Worm (Caenorhabditis elegans) whole organism, L1 larva: Measurements from ENCODE around the gene ceh-10.

Experiments
- C04F5.9 ChIP-seq: sonication (generic microtip); optimal IDR thresholded peaks from 2 replicates; lab custom pipeline; 2016; ENCODE audit warnings: missing genetic modification characterization, missing compliant biosample characterization
- C16A3.4 ChIP-seq: fragments of 150-350 bp; optimal IDR thresholded peaks from 2 replicates; lab custom pipeline; 2014; ENCODE audit warnings: missing biosample characterization, missing genetic modification characterization
- C34B4.2 ChIP-seq: sonication (generic microtip); optimal IDR thresholded peaks from 2 replicates; lab custom pipeline; 2017; ENCODE audit warnings: mild to moderate bottlenecking, missing genetic modification characterization, missing compliant biosample characterization
- F16B12.6 ChIP-seq: fragments of 150-350 bp; optimal IDR thresholded peaks from 2 replicates; lab custom pipeline; 2014; ENCODE audit warnings: missing biosample characterization, missing genetic modification characterization
- aha-1 ChIP-seq: fragments of 150-350 bp; optimal IDR thresholded peaks from 2 replicates; lab custom pipeline; 2014; ENCODE audit warnings: missing biosample characterization, missing genetic modification characterization
- aly-2 ChIP-seq: fragments of 150-350 bp; optimal IDR thresholded peaks from 2 replicates; lab custom pipeline; 2014; ENCODE audit warnings: missing biosample characterization, missing genetic modification characterization
- ceh-63 ChIP-seq: fragments of 200-800 bp; sonication (Bioruptor generic); optimal IDR thresholded peaks from 2 replicates; lab custom pipeline; 2018; ENCODE audit warnings: mild to moderate bottlenecking, missing genetic modification characterization, missing compliant biosample characterization
- ceh-8 ChIP-seq: fragments of 200-800 bp; sonication (Bioruptor generic); optimal IDR thresholded peaks from 2 replicates; lab custom pipeline; 2018; ENCODE audit warnings: mild to moderate bottlenecking, missing genetic modification characterization, moderate library complexity, missing compliant biosample characterization
- ceh-90 ChIP-seq: sonication (generic microtip); optimal IDR thresholded peaks from 2 replicates; lab custom pipeline; 2016; ENCODE audit warnings: missing genetic modification characterization, missing compliant biosample characterization
- ces-1 ChIP-seq: fragments of 150-350 bp; optimal IDR thresholded peaks from 2 replicates; lab custom pipeline; 2014; ENCODE audit warnings: missing biosample characterization, missing genetic modification reagents, missing genetic modification characterization
- dpl-1 ChIP-seq, 3 experiments: fragments of 150-350 bp in 2 of 3; sonication (generic microtip) in 1 of 3; optimal IDR thresholded peaks; 2 replicates each; lab custom pipeline; 2014 to 2017; ENCODE audit warnings: missing biosample characterization in 3 of 3, missing genetic modification characterization in 3 of 3, missing genetic modification reagents in 3 of 3
- dsc-1 ChIP-seq: sonication (generic microtip); optimal IDR thresholded peaks from 2 replicates; lab custom pipeline; 2016; ENCODE audit warnings: mild to moderate bottlenecking, missing genetic modification characterization, missing compliant biosample characterization
- efl-1 ChIP-seq, 4 experiments: fragments of 150-350 bp; optimal IDR thresholded peaks in 3 of 4; peaks in 1 of 4; 1 replicate in 1 of 4; 2 replicates in 3 of 4; lab custom pipeline; 2014; ENCODE audit warnings: missing biosample characterization in 2 of 4, missing genetic modification characterization in 2 of 4, missing genetic modification reagents in 2 of 4
- efl-3 ChIP-seq: fragments of 200-800 bp; sonication (Bioruptor generic); optimal IDR thresholded peaks from 2 replicates; lab custom pipeline; 2018; ENCODE audit warnings: mild to moderate bottlenecking, missing genetic modification characterization, missing compliant biosample characterization
- fkh-8 ChIP-seq: sonication (generic microtip); optimal IDR thresholded peaks from 2 replicates; lab custom pipeline; 2016; ENCODE audit warnings: mild to moderate bottlenecking, missing genetic modification characterization, missing compliant biosample characterization
- fos-1 ChIP-seq: fragments of 150-350 bp; optimal IDR thresholded peaks from 2 replicates; lab custom pipeline; 2014; ENCODE audit warnings: missing biosample characterization, missing genetic modification characterization
- hlh-17 ChIP-seq: fragments of 200-800 bp; sonication (Bioruptor generic); optimal IDR thresholded peaks from 2 replicates; lab custom pipeline; 2018; ENCODE audit warnings: missing genetic modification characterization, mild to moderate bottlenecking, missing compliant biosample characterization, moderate library complexity, borderline replicate concordance
- hpl-2 ChIP-seq: fragments of 150-350 bp; optimal IDR thresholded peaks from 2 replicates; lab custom pipeline; 2014; ENCODE audit warnings: missing biosample characterization, missing genetic modification reagents, missing genetic modification characterization
- irx-1 ChIP-seq: sonication (generic microtip); optimal IDR thresholded peaks from 2 replicates; lab custom pipeline; 2016; ENCODE audit warnings: missing genetic modification characterization, missing compliant biosample characterization
- jun-1 ChIP-seq: fragments of 150-350 bp; optimal IDR thresholded peaks from 2 replicates; lab custom pipeline; 2014; ENCODE audit warnings: missing biosample characterization, missing genetic modification reagents, missing genetic modification characterization
- lin-13 ChIP-seq: fragments of 150-350 bp; optimal IDR thresholded peaks from 2 replicates; lab custom pipeline; 2014; ENCODE audit warnings: missing biosample characterization, missing genetic modification reagents, missing genetic modification characterization
- lin-14 ChIP-seq: fragments of 200-800 bp; sonication (Bioruptor generic); optimal IDR thresholded peaks from 2 replicates; lab custom pipeline; 2018; ENCODE audit warnings: mild to moderate bottlenecking, missing genetic modification characterization, moderate library complexity, missing compliant biosample characterization
- lin-15B ChIP-seq: fragments of 150-350 bp; sonication (generic microtip); optimal IDR thresholded peaks from 3 replicates; lab custom pipeline; 2014; ENCODE audit warnings: missing biosample characterization, missing genetic modification characterization
- lin-35 ChIP-seq, 2 experiments: fragments of 150-350 bp; optimal IDR thresholded peaks; 2 replicates each; lab custom pipeline; 2014; ENCODE audit warnings: missing biosample characterization in 2 of 2, missing genetic modification characterization in 2 of 2, missing genetic modification reagents in 2 of 2
- lsy-2 ChIP-seq, 2 experiments: fragments of 150-350 bp; optimal IDR thresholded peaks; 2 replicates each; lab custom pipeline; 2014; ENCODE audit warnings: missing biosample characterization in 2 of 2, missing genetic modification characterization in 2 of 2
- mep-1 ChIP-seq: fragments of 150-350 bp; optimal IDR thresholded peaks from 2 replicates; lab custom pipeline; 2014; ENCODE audit warnings: missing biosample characterization, missing genetic modification characterization
- nhr-28 ChIP-seq: fragments of 150-350 bp; optimal IDR thresholded peaks from 2 replicates; lab custom pipeline; 2014; ENCODE audit warnings: missing biosample characterization, missing genetic modification characterization
- nhr-47 ChIP-seq: sonication (generic microtip); optimal IDR thresholded peaks from 2 replicates; lab custom pipeline; 2016; ENCODE audit warnings: mild to moderate bottlenecking, missing genetic modification characterization, moderate library complexity, missing compliant biosample characterization
- nhr-71 ChIP-seq: sonication (generic microtip); optimal IDR thresholded peaks from 2 replicates; lab custom pipeline; 2016; ENCODE audit warnings: mild to moderate bottlenecking, missing genetic modification characterization, moderate library complexity, missing compliant biosample characterization
- nhr-90 ChIP-seq: sonication (generic microtip); optimal IDR thresholded peaks from 2 replicates; lab custom pipeline; 2016; ENCODE audit warnings: mild to moderate bottlenecking, missing genetic modification characterization, missing compliant biosample characterization; ENCODE audit not compliant: poor library complexity
- pax-3 ChIP-seq: fragments of 200-800 bp; sonication (Bioruptor generic); optimal IDR thresholded peaks from 2 replicates; lab custom pipeline; 2018; ENCODE audit warnings: mild to moderate bottlenecking, missing genetic modification characterization, moderate library complexity, missing compliant biosample characterization
- rnt-1 ChIP-seq: sonication (generic microtip); optimal IDR thresholded peaks from 2 replicates; lab custom pipeline; 2016; ENCODE audit warnings: mild to moderate bottlenecking, missing genetic modification characterization, moderate library complexity, missing compliant biosample characterization
- snpc-4 ChIP-seq: fragments of 150-350 bp; optimal IDR thresholded peaks from 2 replicates; lab custom pipeline; 2014; ENCODE audit warnings: missing biosample characterization, missing genetic modification characterization
- swsn-7 ChIP-seq: sonication (generic microtip); optimal IDR thresholded peaks from 2 replicates; lab custom pipeline; 2016; ENCODE audit warnings: missing genetic modification characterization, missing compliant biosample characterization
- tbx-2 ChIP-seq: sonication (generic microtip); optimal IDR thresholded peaks from 2 replicates; lab custom pipeline; 2016; ENCODE audit warnings: missing genetic modification characterization, missing compliant biosample characterization
- ztf-4 ChIP-seq: fragments of 150-350 bp; optimal IDR thresholded peaks from 2 replicates; lab custom pipeline; 2014; ENCODE audit warnings: missing biosample characterization, missing genetic modification characterization

Gene ceh-10

DNA sequence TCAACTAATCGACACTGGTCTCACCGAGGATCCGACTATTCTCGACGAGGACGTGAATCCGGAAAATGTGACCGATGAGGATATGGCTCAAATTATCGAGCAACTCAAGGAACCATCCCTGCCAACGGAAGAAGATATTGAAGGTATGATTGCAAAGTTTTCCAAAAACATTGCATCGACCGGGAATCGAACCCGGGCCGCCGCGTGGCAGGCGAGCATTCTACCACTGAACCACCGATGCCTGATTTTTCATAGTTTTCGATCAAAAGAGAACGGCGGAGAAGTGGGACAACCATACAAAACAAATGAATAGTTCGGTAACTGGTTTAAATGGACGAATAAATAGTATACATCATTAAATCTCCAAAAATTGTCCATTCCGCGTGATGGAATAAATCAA lies 37.0 kb upstream of the ceh-10 start (continued):
- no peak for TF ChIP-seq efl-3 (GFP tag; lab: Kevin White, UChicago)

DNA sequence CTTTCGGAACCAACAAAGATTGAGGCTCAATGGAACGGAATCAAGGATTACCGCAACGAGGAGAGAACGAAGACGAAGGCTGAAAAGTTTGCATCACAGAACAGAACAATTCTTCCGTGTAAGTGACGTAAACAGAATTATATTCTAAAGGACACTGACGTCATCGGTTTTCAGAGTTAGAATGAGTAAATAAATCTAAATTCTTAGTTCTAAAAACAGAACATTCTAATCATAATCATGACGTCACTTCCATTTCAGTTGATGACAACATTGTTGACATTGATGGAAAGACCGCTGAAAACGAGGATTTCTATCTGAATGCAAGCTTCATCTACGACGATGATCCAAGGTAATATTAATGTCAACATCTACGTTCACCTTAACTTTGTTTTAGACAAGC lies 34.9 kb upstream of the ceh-10 start:
- TF ChIP-seq hpl-2 (GFP tag; lab: Kevin White, UChicago) (no peak), C34B4.2 (tag; lab: Kevin White, UChicago) (no peak), nhr-28 (tag; lab: Kevin White, UChicago) (no peak), fkh-8 (peak; percentile 75), ztf-4 (tag; lab: Kevin White, UChicago) (peak; percentile 46), C04F5.9 (tag; lab: Kevin White, UChicago) (no peak), ceh-63 (no peak), snpc-4 (tag; lab: Kevin White, UChicago) (no peak), swsn-7 (tag; lab: Kevin White, UChicago) (no peak), aly-2 (tag; lab: Kevin White, UChicago) (no peak), dsc-1 (tag; lab: Kevin White, UChicago) (peak; percentile 43), nhr-47 (tag; lab: Kevin White, UChicago) (peak; percentile 30), nhr-71 (tag; lab: Kevin White, UChicago) (peak; percentile 51), tbx-2 (tag; lab: Kevin White, UChicago) (no peak), F16B12.6 (tag; lab: Kevin White, UChicago) (no peak), lin-14 (GFP tag; lab: Kevin White, UChicago) (peak; percentile 5), lsy-2 (tag; optimal IDR thresholded peaks at IDR 0.05; lab: Kevin White, UChicago) (peak in 1 of 2 experiments; percentile 8), fos-1 (no peak), pax-3 (tag; lab: Kevin White, UChicago) (peak; percentile 28)
- TF ChIP-seq, all 84 proteins: peak for 8

DNA sequence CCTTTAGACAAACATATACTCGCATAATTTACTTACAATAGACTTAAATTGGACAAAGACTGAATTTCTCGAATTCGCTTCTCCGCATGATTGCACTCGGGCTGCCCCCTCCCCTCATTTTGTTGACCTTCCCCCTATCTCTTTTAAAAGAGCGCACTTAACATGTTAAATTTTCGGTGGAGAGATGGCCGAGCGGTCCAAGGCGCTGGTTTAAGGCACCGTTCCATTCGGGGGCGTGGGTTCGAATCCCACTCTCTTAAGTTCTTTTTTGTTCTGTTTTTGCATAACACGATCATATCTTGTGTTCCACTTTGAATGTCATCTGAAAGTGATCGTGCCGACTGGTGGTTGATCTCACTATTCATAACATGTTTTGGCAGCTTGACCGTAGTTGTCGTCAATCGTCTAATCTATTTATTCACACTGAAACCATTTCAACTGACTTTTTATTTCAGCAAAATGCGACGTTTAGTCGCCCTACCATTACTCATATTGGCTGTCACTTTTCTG lies 29.1 kb upstream of the ceh-10 start, which contains the start of gene cutl-23:
Gene cutl-23, plus strand, starts transcription at position 460 of the 510 bp plus-strand sequence.
- TF ChIP-seq rnt-1 (tag; lab: Kevin White, UChicago) (peak; percentile 32), nhr-47 (tag; lab: Kevin White, UChicago) (no peak), lin-13 (GFP tag; lab: Kevin White, UChicago) (no peak), dpl-1 (GFP tag; optimal IDR thresholded peaks at IDR 0.05; lab: Kevin White, UChicago) (peak in 1 of 3 experiments; percentile 32), jun-1 (tag; lab: Kevin White, UChicago) (no peak), nhr-90 (peak; percentile 35), nhr-71 (tag; lab: Kevin White, UChicago) (no peak), swsn-7 (tag; lab: Kevin White, UChicago) (peak; percentile 8), ceh-90 (tag; lab: Kevin White, UChicago) (no peak), efl-1 (optimal IDR thresholded peaks at IDR 0.05; lab: Kevin White, UChicago) (peak in 1 of 2 experiments; percentile 12), efl-1 (GFP tag; optimal IDR thresholded peaks at IDR 0.05 in 1 of 2; lab: Kevin White, UChicago) (peak in 1 of 2 experiments; percentile 94), lin-35 (GFP tag; optimal IDR thresholded peaks at IDR 0.05; lab: Kevin White, UChicago) (peak; percentile 12 to 40)

DNA sequence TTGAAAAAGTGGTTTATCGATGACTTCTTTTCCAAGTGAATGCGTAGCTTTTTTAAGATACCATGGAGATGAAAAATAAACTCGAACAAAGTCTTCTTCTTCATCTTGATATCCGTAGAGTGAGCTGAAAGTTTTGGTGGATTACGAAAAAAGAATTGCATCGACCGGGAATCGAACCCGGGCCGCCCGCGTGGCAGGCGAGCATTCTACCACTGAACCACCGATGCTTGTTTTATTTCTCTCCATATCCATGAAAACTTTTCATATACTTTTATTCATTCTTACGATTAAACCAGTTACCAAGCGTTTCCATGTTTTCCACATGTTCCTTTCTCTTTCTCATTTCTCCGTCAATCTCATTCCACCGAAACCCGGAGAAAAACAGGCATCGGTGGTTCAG lies 16.8 kb upstream of the ceh-10 start:
- TF ChIP-seq irx-1 (tag; lab: Kevin White, UChicago) (no peak), ces-1 (GFP tag; lab: Kevin White, UChicago) (no peak), lin-15B (tag; lab: Kevin White, UChicago) (no peak), ceh-8 (GFP tag; lab: Kevin White, UChicago) (no peak), nhr-28 (tag; lab: Kevin White, UChicago) (no peak), dpl-1 (GFP tag; optimal IDR thresholded peaks at IDR 0.05; lab: Kevin White, UChicago) (no peak), dsc-1 (tag; lab: Kevin White, UChicago) (no peak), aha-1 (tag; lab: Kevin White, UChicago) (no peak), lin-35 (GFP tag; optimal IDR thresholded peaks at IDR 0.05; lab: Kevin White, UChicago) (no peak), snpc-4 (tag; lab: Kevin White, UChicago) (no peak), rnt-1 (tag; lab: Kevin White, UChicago) (no peak), hlh-17 (GFP tag; lab: Kevin White, UChicago) (no peak), C16A3.4 (tag; lab: Kevin White, UChicago) (no peak), efl-1 (optimal IDR thresholded peaks at IDR 0.05; lab: Kevin White, UChicago) (no peak), efl-1 (GFP tag; optimal IDR thresholded peaks at IDR 0.05 in 1 of 2; lab: Kevin White, UChicago) (no peak), mep-1 (tag; lab: Kevin White, UChicago) (no peak), nhr-71 (tag; lab: Kevin White, UChicago) (no peak)
